Worm (Caenorhabditis elegans) whole organism, L3 larva: ENCODE data around the gene T08B6.9.

ENCODE experiments used
- elt-1 ChIP-seq: fragments of 150-350 bp; optimal IDR thresholded peaks from 2 replicates; lab custom pipeline; 2014; ENCODE audit warnings: missing biosample characterization, missing genetic modification characterization
- jun-1 ChIP-seq: fragments of 150-350 bp; optimal IDR thresholded peaks from 2 replicates; lab custom pipeline; 2014; ENCODE audit warnings: missing biosample characterization, missing genetic modification reagents, missing genetic modification characterization
- lin-15B ChIP-seq: fragments of 150-350 bp; optimal IDR thresholded peaks from 2 replicates; lab custom pipeline; 2014; ENCODE audit warnings: missing biosample characterization, missing genetic modification characterization
- nhr-25 ChIP-seq: sonication (generic microtip); optimal IDR thresholded peaks from 2 replicates; lab custom pipeline; 2017; ENCODE audit warnings: missing biosample characterization, missing genetic modification characterization
- nhr-77 ChIP-seq: fragments of 150-350 bp; optimal IDR thresholded peaks from 2 replicates; lab custom pipeline; 2014; ENCODE audit warnings: missing biosample characterization, missing genetic modification characterization
- unc-62 ChIP-seq: fragments of 150-350 bp; sonication (generic microtip); optimal IDR thresholded peaks from 4 replicates; lab custom pipeline; 2014; ENCODE audit warnings: missing biosample characterization, missing genetic modification reagents, missing genetic modification characterization

- TF ChIP-seq lin-15B (tag; lab: Kevin White, UChicago) (no peak), elt-1 (tag; lab: Kevin White, UChicago) (no peak), unc-62 (GFP tag; lab: Kevin White, UChicago) (no peak), jun-1 (tag; lab: Kevin White, UChicago) (no peak), nhr-77 (tag; lab: Kevin White, UChicago) (no peak), nhr-25 (no peak)
Measured at ce11 chrIV:4885435-4885834, 5.2 kb upstream of the T08B6.9 start.
